Worm (Caenorhabditis elegans) whole organism, L1 larva: ENCODE data around the gene ZC416.2.

ENCODE experiments used
- C16A3.4 ChIP-seq: fragments of 150-350 bp; optimal IDR thresholded peaks from 2 replicates; lab custom pipeline; 2014; ENCODE audit warnings: missing biosample characterization, missing genetic modification characterization
- alr-1 ChIP-seq: fragments of 200-800 bp; sonication (Bioruptor generic); optimal IDR thresholded peaks from 2 replicates; lab custom pipeline; 2018; ENCODE audit warnings: borderline replicate concordance, mild to moderate bottlenecking, missing genetic modification characterization, missing compliant biosample characterization
- blmp-1 ChIP-seq: fragments of 150-350 bp; optimal IDR thresholded peaks from 2 replicates; lab custom pipeline; 2014; ENCODE audit warnings: missing biosample characterization, missing genetic modification characterization
- ceh-63 ChIP-seq: fragments of 200-800 bp; sonication (Bioruptor generic); optimal IDR thresholded peaks from 2 replicates; lab custom pipeline; 2018; ENCODE audit warnings: mild to moderate bottlenecking, missing genetic modification characterization, missing compliant biosample characterization
- ceh-8 ChIP-seq: fragments of 200-800 bp; sonication (Bioruptor generic); optimal IDR thresholded peaks from 2 replicates; lab custom pipeline; 2018; ENCODE audit warnings: mild to moderate bottlenecking, missing genetic modification characterization, moderate library complexity, missing compliant biosample characterization
- ceh-88 ChIP-seq: fragments of 200-800 bp; sonication (Bioruptor generic); IDR thresholded peaks from 2 replicates; pipeline ENCODE4 v1.3.6; 2022; ENCODE audit warnings: missing genetic modification characterization, missing compliant biosample characterization
- ceh-90 ChIP-seq: sonication (generic microtip); optimal IDR thresholded peaks from 2 replicates; lab custom pipeline; 2016; ENCODE audit warnings: missing genetic modification characterization, missing compliant biosample characterization
- ces-1 ChIP-seq: fragments of 150-350 bp; optimal IDR thresholded peaks from 2 replicates; lab custom pipeline; 2014; ENCODE audit warnings: missing biosample characterization, missing genetic modification reagents, missing genetic modification characterization
- dsc-1 ChIP-seq: sonication (generic microtip); optimal IDR thresholded peaks from 2 replicates; lab custom pipeline; 2016; ENCODE audit warnings: mild to moderate bottlenecking, missing genetic modification characterization, missing compliant biosample characterization
- efl-1 ChIP-seq, 4 experiments: fragments of 150-350 bp; optimal IDR thresholded peaks in 3 of 4; peaks in 1 of 4; 1 replicate in 1 of 4; 2 replicates in 3 of 4; lab custom pipeline; 2014; ENCODE audit warnings: missing biosample characterization in 2 of 4, missing genetic modification characterization in 2 of 4, missing genetic modification reagents in 2 of 4
- efl-3 ChIP-seq: fragments of 200-800 bp; sonication (Bioruptor generic); optimal IDR thresholded peaks from 2 replicates; lab custom pipeline; 2018; ENCODE audit warnings: mild to moderate bottlenecking, missing genetic modification characterization, missing compliant biosample characterization
- egl-13 ChIP-seq: sonication (generic microtip); optimal IDR thresholded peaks from 2 replicates; lab custom pipeline; 2016; ENCODE audit warnings: missing genotype, missing genetic modification reagents, missing genetic modification characterization, missing compliant biosample characterization
- elt-3 ChIP-seq, 6 experiments: fragments of 150-350 bp in 1 of 6; sonication (generic microtip); optimal IDR thresholded peaks; 2 replicates each; lab custom pipeline; 2017 to 2018; ENCODE audit warnings: missing biosample characterization in 6 of 6, missing genetic modification characterization in 6 of 6, inconsistent platforms in 1 of 6
- fkh-4 ChIP-seq: sonication (generic microtip); optimal IDR thresholded peaks from 2 replicates; lab custom pipeline; 2016; ENCODE audit warnings: missing compliant biosample characterization, missing genetic modification characterization, borderline replicate concordance
- fkh-8 ChIP-seq: sonication (generic microtip); optimal IDR thresholded peaks from 2 replicates; lab custom pipeline; 2016; ENCODE audit warnings: mild to moderate bottlenecking, missing genetic modification characterization, missing compliant biosample characterization
- hpl-2 ChIP-seq: fragments of 150-350 bp; optimal IDR thresholded peaks from 2 replicates; lab custom pipeline; 2014; ENCODE audit warnings: missing biosample characterization, missing genetic modification reagents, missing genetic modification characterization
- irx-1 ChIP-seq: sonication (generic microtip); optimal IDR thresholded peaks from 2 replicates; lab custom pipeline; 2016; ENCODE audit warnings: missing genetic modification characterization, missing compliant biosample characterization
- isw-1 ChIP-seq: fragments of 200-800 bp; sonication (Bioruptor generic); IDR thresholded peaks from 2 replicates; pipeline ENCODE4 v1.3.6; 2022; ENCODE audit warnings: missing genetic modification characterization, missing compliant biosample characterization
- lin-13 ChIP-seq: fragments of 150-350 bp; optimal IDR thresholded peaks from 2 replicates; lab custom pipeline; 2014; ENCODE audit warnings: missing biosample characterization, missing genetic modification reagents, missing genetic modification characterization
- lin-35 ChIP-seq, 2 experiments: fragments of 150-350 bp; optimal IDR thresholded peaks; 2 replicates each; lab custom pipeline; 2014; ENCODE audit warnings: missing biosample characterization in 2 of 2, missing genetic modification characterization in 2 of 2, missing genetic modification reagents in 2 of 2
- lir-3 ChIP-seq: sonication (generic microtip); optimal IDR thresholded peaks from 2 replicates; lab custom pipeline; 2016; ENCODE audit warnings: mild to moderate bottlenecking, missing genetic modification characterization, moderate library complexity, missing compliant biosample characterization; ENCODE audit not compliant: poor library complexity
- mab-9 ChIP-seq: fragments of 200-800 bp; sonication (Bioruptor generic); IDR thresholded peaks from 2 replicates; pipeline ENCODE4 v1.3.6; 2022; ENCODE audit warnings: missing genetic modification reagents, missing genetic modification characterization, missing compliant biosample characterization
- mef-2 ChIP-seq: fragments of 150-350 bp; optimal IDR thresholded peaks from 2 replicates; lab custom pipeline; 2014; ENCODE audit warnings: missing biosample characterization, missing genetic modification characterization
- nhr-19 ChIP-seq: fragments of 200-800 bp; sonication (Bioruptor generic); conservative IDR thresholded peaks from 2 replicates; pipeline ENCODE4 v1.3.6; 2022; ENCODE audit warnings: missing genetic modification characterization, missing compliant biosample characterization
- nhr-47 ChIP-seq: sonication (generic microtip); optimal IDR thresholded peaks from 2 replicates; lab custom pipeline; 2016; ENCODE audit warnings: mild to moderate bottlenecking, missing genetic modification characterization, moderate library complexity, missing compliant biosample characterization
- nhr-71 ChIP-seq: sonication (generic microtip); optimal IDR thresholded peaks from 2 replicates; lab custom pipeline; 2016; ENCODE audit warnings: mild to moderate bottlenecking, missing genetic modification characterization, moderate library complexity, missing compliant biosample characterization
- nhr-77 ChIP-seq: fragments of 150-350 bp; optimal IDR thresholded peaks from 2 replicates; lab custom pipeline; 2014; ENCODE audit warnings: missing biosample characterization, missing genetic modification characterization
- nhr-84 ChIP-seq: sonication (generic microtip); optimal IDR thresholded peaks from 2 replicates; lab custom pipeline; 2017; ENCODE audit warnings: missing biosample characterization, missing genetic modification characterization
- pag-3 ChIP-seq: sonication (generic microtip); optimal IDR thresholded peaks from 2 replicates; lab custom pipeline; 2017; ENCODE audit warnings: missing genetic modification characterization, mild to moderate bottlenecking, missing compliant biosample characterization, antibody characterized with exemption, borderline replicate concordance; ENCODE audit not compliant: insufficient read depth
- pax-3 ChIP-seq: fragments of 200-800 bp; sonication (Bioruptor generic); optimal IDR thresholded peaks from 2 replicates; lab custom pipeline; 2018; ENCODE audit warnings: mild to moderate bottlenecking, missing genetic modification characterization, moderate library complexity, missing compliant biosample characterization
- pqm-1 ChIP-seq: sonication (generic microtip); optimal IDR thresholded peaks from 3 replicates; lab custom pipeline; 2017; ENCODE audit warnings: missing biosample characterization, missing genetic modification characterization
- rnt-1 ChIP-seq: sonication (generic microtip); optimal IDR thresholded peaks from 2 replicates; lab custom pipeline; 2016; ENCODE audit warnings: mild to moderate bottlenecking, missing genetic modification characterization, moderate library complexity, missing compliant biosample characterization
- skn-1 ChIP-seq: fragments of 150-350 bp; optimal IDR thresholded peaks from 2 replicates; lab custom pipeline; 2014; ENCODE audit warnings: missing biosample characterization, missing genetic modification characterization
- snpc-4 ChIP-seq: fragments of 150-350 bp; optimal IDR thresholded peaks from 2 replicates; lab custom pipeline; 2014; ENCODE audit warnings: missing biosample characterization, missing genetic modification characterization
- snu-23 ChIP-seq: sonication (generic microtip); optimal IDR thresholded peaks from 2 replicates; lab custom pipeline; 2016; ENCODE audit warnings: missing genetic modification characterization, missing compliant biosample characterization
- sox-4 ChIP-seq: sonication (generic microtip); optimal IDR thresholded peaks from 2 replicates; lab custom pipeline; 2016; ENCODE audit warnings: missing genetic modification characterization, missing compliant biosample characterization
- sptf-1 ChIP-seq: fragments of 150-350 bp; optimal IDR thresholded peaks from 2 replicates; lab custom pipeline; 2014; ENCODE audit warnings: missing biosample characterization, missing genetic modification characterization
- sup-37 ChIP-seq: fragments of 200-800 bp; sonication (Bioruptor generic); optimal IDR thresholded peaks from 2 replicates; lab custom pipeline; 2018; ENCODE audit warnings: mild to moderate bottlenecking, missing genetic modification characterization, missing compliant biosample characterization
- tbx-2 ChIP-seq: sonication (generic microtip); optimal IDR thresholded peaks from 2 replicates; lab custom pipeline; 2016; ENCODE audit warnings: missing genetic modification characterization, missing compliant biosample characterization
- tlp-1 ChIP-seq: fragments of 150-350 bp; optimal IDR thresholded peaks from 2 replicates; lab custom pipeline; 2014; ENCODE audit warnings: missing biosample characterization, missing genetic modification characterization
- unc-130 ChIP-seq: fragments of 150-350 bp; optimal IDR thresholded peaks from 2 replicates; lab custom pipeline; 2017; ENCODE audit warnings: missing biosample characterization, missing genetic modification characterization, inconsistent platforms
- unc-98 ChIP-seq: fragments of 200-800 bp; sonication (Bioruptor generic); IDR thresholded peaks from 2 replicates; pipeline ENCODE4 v1.3.6; 2022; ENCODE audit warnings: missing genetic modification characterization, missing compliant biosample characterization
- zip-4 ChIP-seq: fragments of 200-800 bp; sonication (Bioruptor generic); optimal IDR thresholded peaks from 2 replicates; lab custom pipeline; 2018; ENCODE audit warnings: mild to moderate bottlenecking, missing genetic modification characterization, moderate library complexity, missing compliant biosample characterization
- ztf-11 ChIP-seq, 2 experiments: sonication (generic microtip); optimal IDR thresholded peaks; 2 replicates each; lab custom pipeline; 2016 to 2017; ENCODE audit warnings: missing genetic modification characterization in 2 of 2, missing biosample characterization in 1 of 2, missing compliant biosample characterization in 1 of 2

ZC416.2 gene

DNA sequence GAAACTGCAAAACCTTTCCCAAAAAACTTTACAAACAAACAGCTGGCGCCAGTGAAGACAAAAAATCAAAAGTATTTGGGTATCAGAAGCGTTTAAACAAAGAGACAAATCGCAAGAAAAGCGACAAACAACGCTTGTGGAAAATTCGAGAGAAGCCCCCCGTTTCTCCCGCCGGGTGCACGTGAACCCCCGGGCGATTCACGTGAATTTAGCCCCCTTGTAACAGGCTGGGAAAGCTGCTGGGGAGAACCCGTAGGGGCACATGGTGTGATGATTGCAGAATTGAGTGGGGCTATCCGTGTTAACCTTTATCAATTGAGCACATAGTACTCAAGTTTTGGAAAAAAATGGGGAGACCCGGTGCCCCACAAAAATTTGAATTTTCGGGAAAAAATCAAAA lies 20.8 kb downstream of the ZC416.2 start (continued):
- TF ChIP-seq pqm-1: no peak
- TF ChIP-seq unc-98: peak; percentile 63; the same call in 1 of the 2 replicates
- no peak for TF ChIP-seq tlp-1 (tag; lab: Kevin White, UChicago)
- no peak for TF ChIP-seq zip-4 (GFP tag; lab: Kevin White, UChicago)
- peak; percentile 16 for TF ChIP-seq mef-2 (tag; lab: Kevin White, UChicago)
- peak; percentile 28 for TF ChIP-seq lir-3 (tag; lab: Kevin White, UChicago)
- no peak for TF ChIP-seq egl-13 (tag; lab: Kevin White, UChicago)
- peak; percentile 27 for TF ChIP-seq nhr-77 (tag; lab: Kevin White, UChicago)
- TF ChIP-seq snpc-4: no peak
- peak; percentile 96 for TF ChIP-seq nhr-71 (tag; lab: Kevin White, UChicago)
- no peak for TF ChIP-seq ceh-8 (GFP tag; lab: Kevin White, UChicago)
- no peak for TF ChIP-seq sptf-1 (tag; lab: Kevin White, UChicago)
- peak; percentile 18 for TF ChIP-seq skn-1 (tag; lab: Kevin White, UChicago)
- TF ChIP-seq pax-3 (tag; lab: Kevin White, UChicago): peak; percentile 15
- no peak for TF ChIP-seq ceh-90 (tag; lab: Kevin White, UChicago)
- peak; percentile 11 to 39 for TF ChIP-seq efl-1 (optimal IDR thresholded peaks at IDR 0.05; lab: Kevin White, UChicago)
- peak; percentile 2 to 86 for TF ChIP-seq efl-1 (GFP tag; optimal IDR thresholded peaks at IDR 0.05 in 1 of 2; lab: Kevin White, UChicago)
- peak; percentile 29 for TF ChIP-seq irx-1 (tag; lab: Kevin White, UChicago)
- peak; percentile 87 for TF ChIP-seq snu-23
- no peak for TF ChIP-seq fkh-8 (tag; lab: Kevin White, UChicago)
- no peak for TF ChIP-seq efl-3 (GFP tag; lab: Kevin White, UChicago)
- no peak for TF ChIP-seq alr-1
- peak in 1 of 2 experiments; percentile 45 for TF ChIP-seq lin-35 (GFP tag; optimal IDR thresholded peaks at IDR 0.05; lab: Kevin White, UChicago)
- no peak for TF ChIP-seq hpl-2 (GFP tag; lab: Kevin White, UChicago)
- 0 out of 2 replicates have a peak, but pooled peaks have one; percentile 47 for TF ChIP-seq mab-9
- no peak for TF ChIP-seq lin-13 (GFP tag; lab: Kevin White, UChicago)
- TF ChIP-seq ceh-63 (GFP tag; lab: Kevin White, UChicago): no peak
- TF ChIP-seq nhr-84 (tag; lab: Kevin White, UChicago): no peak
- TF ChIP-seq sox-4: no peak
- TF ChIP-seq rnt-1 (tag; lab: Kevin White, UChicago): peak; percentile 94
- no peak for TF ChIP-seq ces-1
- TF ChIP-seq pag-3 (tag; lab: Kevin White, UChicago): no peak
- peak; percentile 84 for TF ChIP-seq unc-130 (tag; lab: Kevin White, UChicago)
- no peak; the same call in 1 of the 2 replicates for TF ChIP-seq ceh-88 (GFP tag; lab: Robert Waterston, UW)
- TF ChIP-seq C16A3.4: peak; percentile 57
- peak in 2 of 6 experiments; percentile 24 to 25 for TF ChIP-seq elt-3 (tag; optimal IDR thresholded peaks at IDR 0.05; lab: Kevin White, UChicago)
- peak; percentile 94 for TF ChIP-seq nhr-19 (GFP tag; lab: Robert Waterston, UW)
- TF ChIP-seq blmp-1 (tag; lab: Kevin White, UChicago): peak; percentile 74
- TF ChIP-seq fkh-4 (tag; lab: Kevin White, UChicago): no peak
- peak; percentile 90 for TF ChIP-seq tbx-2
- peak; percentile 17 for TF ChIP-seq dsc-1
- TF ChIP-seq ztf-11 (tag; optimal IDR thresholded peaks at IDR 0.05; lab: Kevin White, UChicago): no peak
- TF ChIP-seq isw-1 (GFP tag; lab: Robert Waterston, UW): no peak
- TF ChIP-seq sup-37 (GFP tag; lab: Kevin White, UChicago): peak; percentile 64
- peak; percentile 70 for TF ChIP-seq nhr-47 (tag; lab: Kevin White, UChicago)
